Worm (Caenorhabditis elegans) whole organism, midembryonic: Measurements from ENCODE around the gene set-13.

Experiments used
- T22C8.4 ChIP-seq: fragments of 200-800 bp; sonication (Bioruptor generic); IDR thresholded peaks from 2 replicates; pipeline ENCODE4 v1.3.6; 2022; ENCODE audit warnings: missing genetic modification characterization, missing compliant biosample characterization
- klf-2 ChIP-seq: fragments of 200-800 bp; sonication (Bioruptor generic); conservative IDR thresholded peaks from 2 replicates; pipeline ENCODE4 v1.3.6; 2022; ENCODE audit warnings: missing genetic modification reagents, missing genetic modification characterization, missing compliant biosample characterization
- med-1 ChIP-seq: sonication (generic microtip); optimal IDR thresholded peaks from 2 replicates; lab custom pipeline; 2017; ENCODE audit warnings: missing genetic modification characterization, mild to moderate bottlenecking, missing compliant biosample characterization, antibody characterized with exemption, missing genetic modification reagents; ENCODE audit not compliant: insufficient read depth
- tab-1 ChIP-seq: fragments of 200-800 bp; sonication (Bioruptor generic); IDR thresholded peaks from 2 replicates; pipeline ENCODE4 v1.3.6; 2022; ENCODE audit warnings: missing genetic modification characterization, missing compliant biosample characterization
- ztf-23 ChIP-seq: fragments of 200-800 bp; sonication (Bioruptor generic); IDR thresholded peaks from 2 replicates; pipeline ENCODE4 v1.3.6; 2022; ENCODE audit warnings: missing genetic modification reagents, missing genetic modification characterization, missing compliant biosample characterization
- ztf-29 ChIP-seq: fragments of 200-800 bp; sonication (Bioruptor generic); IDR thresholded peaks from 2 replicates; pipeline ENCODE4 v1.3.6; 2022; ENCODE audit warnings: missing genetic modification reagents, missing genetic modification characterization, missing compliant biosample characterization

- TF ChIP-seq med-1 (no peak), T22C8.4 (GFP tag; lab: Robert Waterston, UW) (no peak), tab-1 (no peak), ztf-23 (GFP tag; lab: Robert Waterston, UW) (no peak), ztf-29 (GFP tag; lab: Robert Waterston, UW) (no peak), klf-2 (GFP tag; lab: Robert Waterston, UW) (no peak)
Observed at ce11 chrII:2827859-2828403, 11.2 kb downstream of the set-13 start, which contains the start of gene K12H6.8.
